Fruit fly (Drosophila melanogaster) whole organism, pupa: ENCODE measurements around the gene CG6356.

Source experiments
- CG13204 ChIP-seq: fragments of 200-800 bp; sonication (Bioruptor generic); optimal IDR thresholded peaks from 2 replicates; lab custom pipeline; 2018; ENCODE audit warnings: missing biosample characterization, mild to moderate bottlenecking, missing genetic modification characterization, moderate library complexity
- CG14655 ChIP-seq: fragments of 200-800 bp; sonication (Bioruptor generic); optimal IDR thresholded peaks from 3 replicates; lab custom pipeline; 2017; ENCODE audit warnings: mild to moderate bottlenecking, missing biosample characterization, missing genetic modification reagents, missing genetic modification characterization
- CG34367 ChIP-seq: fragments of 200-800 bp; sonication (Bioruptor generic); optimal IDR thresholded peaks from 2 replicates; lab custom pipeline; 2018; ENCODE audit warnings: missing biosample characterization, mild to moderate bottlenecking, missing genetic modification characterization
- D1 ChIP-seq: fragments of 200-800 bp; sonication (Bioruptor generic); optimal IDR thresholded peaks from 2 replicates; lab custom pipeline; 2018; ENCODE audit warnings: missing biosample characterization, mild to moderate bottlenecking, missing genetic modification characterization, moderate library complexity
- EcR ChIP-seq: fragments of 200-800 bp; sonication (Bioruptor generic); optimal IDR thresholded peaks from 3 replicates; lab custom pipeline; 2019; ENCODE audit warnings: missing biosample characterization, missing genetic modification characterization, mild to moderate bottlenecking, moderate library complexity, missing genetic modification reagents
- Ets98B ChIP-seq: fragments of 200-800 bp; sonication (Bioruptor generic); IDR thresholded peaks from 2 replicates; pipeline ENCODE4 v1.3.6; 2022; ENCODE audit warnings: missing biosample characterization, missing genetic modification characterization
- gl ChIP-seq: fragments of 200-800 bp; sonication (Bioruptor generic); optimal IDR thresholded peaks from 2 replicates; lab custom pipeline; 2018; ENCODE audit warnings: missing biosample characterization, mild to moderate bottlenecking, missing genetic modification characterization
- rn ChIP-seq: fragments of 200-800 bp; sonication (Bioruptor generic); IDR thresholded peaks from 2 replicates; pipeline ENCODE4 v1.3.6; 2022; ENCODE audit warnings: missing biosample characterization, missing genetic modification characterization

dm6 chr3R:24279291-24279690, 4.5 kb upstream of the CG6356 start, which contains the start of gene shps:
- TF ChIP-seq rn (GFP tag; lab: Robert Waterston, UW) = no peak
- TF ChIP-seq EcR = peak; percentile 21
- no peak for TF ChIP-seq Ets98B
- no peak for TF ChIP-seq CG13204 (GFP tag; lab: Kevin White, UChicago)
- TF ChIP-seq gl = no peak
- no peak for TF ChIP-seq CG14655 (GFP tag; lab: Kevin White, UChicago)
- TF ChIP-seq CG34367 = no peak
- no peak for TF ChIP-seq D1
